Fruit fly (Drosophila melanogaster) whole organism, embryonic: ENCODE data around the gene Trxr1.

Experiments
- Bgb ChIP-seq: fragments of 200-800 bp; sonication (Bioruptor generic); IDR thresholded peaks from 2 replicates; pipeline ENCODE4 v1.3.6; 2022; ENCODE audit warnings: missing biosample characterization, missing genetic modification characterization; ENCODE audit not compliant: partially characterized antibody
- CG10267 ChIP-seq: fragments of 200-800 bp; sonication (Bioruptor generic); optimal IDR thresholded peaks from 2 replicates; lab custom pipeline; 2018; ENCODE audit warnings: missing biosample characterization, mild to moderate bottlenecking, missing genetic modification characterization, moderate library complexity
- CG10959 ChIP-seq: fragments of 200-800 bp; sonication (Bioruptor generic); IDR thresholded peaks from 2 replicates; pipeline ENCODE4 v1.3.6; 2022; ENCODE audit warnings: missing biosample characterization, missing genetic modification characterization
- CG11504 ChIP-seq: fragments of 200-800 bp; sonication (Bioruptor generic); optimal IDR thresholded peaks from 3 replicates; lab custom pipeline; 2019; ENCODE audit warnings: missing biosample characterization, mild to moderate bottlenecking, missing genetic modification characterization, moderate library complexity
- CG12071 ChIP-seq: fragments of 200-800 bp; sonication (Bioruptor generic); optimal IDR thresholded peaks from 3 replicates; lab custom pipeline; 2018; ENCODE audit warnings: missing biosample characterization, mild to moderate bottlenecking, missing genetic modification characterization
- CG13424 ChIP-seq: fragments of 200-800 bp; sonication (Bioruptor generic); optimal IDR thresholded peaks from 2 replicates; lab custom pipeline; 2019; ENCODE audit warnings: missing biosample characterization, mild to moderate bottlenecking, missing genetic modification characterization, moderate library complexity
- CG14050 ChIP-seq: fragments of 200-800 bp; sonication (Bioruptor generic); IDR thresholded peaks from 3 replicates; pipeline ENCODE4 v1.3.6; 2022; ENCODE audit warnings: missing biosample characterization, missing genetic modification characterization
- CG14441 ChIP-seq: fragments of 200-800 bp; sonication (Bioruptor generic); IDR thresholded peaks from 2 replicates; pipeline ENCODE4 v1.3.6; 2022; ENCODE audit warnings: missing biosample characterization, missing genetic modification characterization
- CG14965 ChIP-seq: fragments of 200-800 bp; sonication (Bioruptor generic); optimal IDR thresholded peaks from 2 replicates; lab custom pipeline; 2016; ENCODE audit warnings: missing biosample characterization, missing genetic modification characterization, borderline replicate concordance
- CG17361 ChIP-seq: fragments of 200-800 bp; sonication (Bioruptor generic); IDR thresholded peaks from 3 replicates; pipeline ENCODE4 v1.3.6; 2022; ENCODE audit warnings: missing biosample characterization, missing genetic modification characterization
- CG17385 ChIP-seq: fragments of 200-800 bp; sonication (Bioruptor generic); optimal IDR thresholded peaks from 3 replicates; lab custom pipeline; 2018; ENCODE audit warnings: missing biosample characterization, mild to moderate bottlenecking, missing genetic modification characterization
- CG17568 ChIP-seq: fragments of 200-800 bp; sonication (Bioruptor generic); optimal IDR thresholded peaks from 2 replicates; lab custom pipeline; 2018; ENCODE audit warnings: missing biosample characterization, mild to moderate bottlenecking, missing genetic modification characterization, moderate library complexity
- CG33213 ChIP-seq: fragments of 200-800 bp; sonication (Bioruptor generic); optimal IDR thresholded peaks from 3 replicates; lab custom pipeline; 2016; ENCODE audit warnings: missing biosample characterization, missing genetic modification characterization
- CG4854 ChIP-seq: fragments of 200-800 bp; sonication (Bioruptor generic); optimal IDR thresholded peaks from 2 replicates; lab custom pipeline; 2016; ENCODE audit warnings: missing biosample characterization, missing genetic modification characterization, inconsistent platforms
- CG5245 ChIP-seq: fragments of 200-800 bp; sonication (Bioruptor generic); optimal IDR thresholded peaks from 3 replicates; lab custom pipeline; 2016; ENCODE audit warnings: missing biosample characterization, missing genetic modification characterization
- CG6254 ChIP-seq: fragments of 200-800 bp; sonication (Bioruptor generic); optimal IDR thresholded peaks from 3 replicates; lab custom pipeline; 2017; ENCODE audit warnings: mild to moderate bottlenecking, missing biosample characterization, missing genetic modification reagents, missing genetic modification characterization
- CG6689 ChIP-seq: fragments of 200-800 bp; sonication (Bioruptor generic); IDR thresholded peaks from 2 replicates; pipeline ENCODE4 v1.3.6; 2022; ENCODE audit warnings: missing biosample characterization, missing genetic modification characterization
- CG8281 ChIP-seq: fragments of 200-800 bp; sonication (Bioruptor generic); optimal IDR thresholded peaks from 2 replicates; lab custom pipeline; 2018; ENCODE audit warnings: missing biosample characterization, mild to moderate bottlenecking, missing genetic modification characterization, moderate library complexity
- CG8924 ChIP-seq: fragments of 200-800 bp; optimal IDR thresholded peaks from 3 replicates; lab custom pipeline; 2019; ENCODE audit warnings: missing biosample characterization, mild to moderate bottlenecking, missing genetic modification characterization, moderate library complexity
- CG9609 ChIP-seq: fragments of 200-800 bp; sonication (Bioruptor generic); optimal IDR thresholded peaks from 3 replicates; lab custom pipeline; 2016; ENCODE audit warnings: missing biosample characterization, missing genetic modification characterization
- CHES-1-like ChIP-seq: fragments of 200-800 bp; sonication (Bioruptor generic); optimal IDR thresholded peaks from 2 replicates; lab custom pipeline; 2016; ENCODE audit warnings: missing biosample characterization, missing genetic modification characterization
- Dbx ChIP-seq: fragments of 200-800 bp; sonication (Bioruptor generic); IDR thresholded peaks from 3 replicates; pipeline ENCODE4 v1.3.6; 2022; ENCODE audit warnings: missing biosample characterization, missing genetic modification characterization
- Drgx ChIP-seq: fragments of 200-800 bp; sonication (Bioruptor generic); IDR thresholded peaks from 2 replicates; pipeline ENCODE4 v1.3.6; 2022; ENCODE audit warnings: missing biosample characterization, missing genetic modification characterization
- ERR ChIP-seq: fragments of 200-800 bp; sonication (Bioruptor generic); optimal IDR thresholded peaks from 2 replicates; lab custom pipeline; 2016; ENCODE audit warnings: missing biosample characterization, missing genetic modification characterization
- HLH54F ChIP-seq: fragments of 200-800 bp; sonication (Bioruptor generic); optimal IDR thresholded peaks from 3 replicates; lab custom pipeline; 2016; ENCODE audit warnings: missing biosample characterization, missing genetic modification characterization
- HLHmδ ChIP-seq: fragments of 200-800 bp; sonication (Bioruptor generic); optimal IDR thresholded peaks from 2 replicates; lab custom pipeline; 2018; ENCODE audit warnings: missing biosample characterization, mild to moderate bottlenecking, missing genetic modification characterization, moderate library complexity
- Jarid2 ChIP-seq: fragments of 200-800 bp; sonication (Bioruptor generic); optimal IDR thresholded peaks from 3 replicates; lab custom pipeline; 2017; ENCODE audit warnings: mild to moderate bottlenecking, missing biosample characterization, missing genetic modification reagents, missing genetic modification characterization
- Mad ChIP-seq: fragments of 200-800 bp; sonication (Bioruptor generic); optimal IDR thresholded peaks from 2 replicates; lab custom pipeline; 2016; ENCODE audit warnings: missing biosample characterization, missing genetic modification characterization
- Max ChIP-seq: fragments of 200-800 bp; sonication (Bioruptor generic); optimal IDR thresholded peaks from 2 replicates; lab custom pipeline; 2016; ENCODE audit warnings: missing biosample characterization, mild to moderate bottlenecking, missing genetic modification characterization
- NC2α ChIP-seq: fragments of 200-800 bp; sonication (Bioruptor generic); optimal IDR thresholded peaks from 2 replicates; lab custom pipeline; 2016; ENCODE audit warnings: missing biosample characterization, missing genetic modification characterization
- Oli ChIP-seq: fragments of 200-800 bp; sonication (Bioruptor generic); optimal IDR thresholded peaks from 2 replicates; lab custom pipeline; 2018; ENCODE audit warnings: missing biosample characterization, mild to moderate bottlenecking, missing genetic modification characterization, moderate library complexity
- Scr ChIP-seq: fragments of 200-800 bp; sonication (Bioruptor generic); IDR thresholded peaks from 2 replicates; pipeline ENCODE4 v1.3.6; 2022; ENCODE audit warnings: missing biosample characterization, missing genetic modification characterization; ENCODE audit not compliant: partially characterized antibody
- Sry-δ ChIP-seq: fragments of 200-800 bp; sonication (Bioruptor generic); optimal IDR thresholded peaks from 2 replicates; lab custom pipeline; 2016; ENCODE audit warnings: missing biosample characterization, missing genetic modification characterization
- Vsx1 ChIP-seq: fragments of 200-800 bp; sonication (Bioruptor generic); optimal IDR thresholded peaks from 2 replicates; lab custom pipeline; 2017; ENCODE audit warnings: missing biosample characterization, mild to moderate bottlenecking, missing genetic modification characterization, missing genetic modification reagents
- Xbp1 ChIP-seq: fragments of 200-800 bp; sonication (Bioruptor generic); optimal IDR thresholded peaks from 3 replicates; lab custom pipeline; 2016; ENCODE audit warnings: missing biosample characterization, mild to moderate bottlenecking, missing genetic modification characterization
- cwo ChIP-seq: fragments of 200-800 bp; sonication (Bioruptor generic); optimal IDR thresholded peaks from 3 replicates; lab custom pipeline; 2017; ENCODE audit warnings: missing biosample characterization, missing genetic modification characterization, mild to moderate bottlenecking, moderate library complexity, missing genetic modification reagents
- da ChIP-seq: fragments of 200-800 bp; sonication (Bioruptor generic); optimal IDR thresholded peaks from 2 replicates; lab custom pipeline; 2016; ENCODE audit warnings: missing biosample characterization, missing genetic modification characterization
- ewg ChIP-seq: fragments of 200-800 bp; sonication (Bioruptor generic); optimal IDR thresholded peaks from 3 replicates; lab custom pipeline; 2017; ENCODE audit warnings: mild to moderate bottlenecking, missing biosample characterization, missing genetic modification reagents, missing genetic modification characterization
- eyg ChIP-seq: fragments of 200-800 bp; sonication (Bioruptor generic); optimal IDR thresholded peaks from 3 replicates; lab custom pipeline; 2016; ENCODE audit warnings: missing biosample characterization, missing genetic modification characterization
- fru ChIP-seq: fragments of >200 bp; optimal IDR thresholded peaks from 2 replicates; lab custom pipeline; 2017
- gem ChIP-seq: fragments of 200-800 bp; sonication (Bioruptor generic); optimal IDR thresholded peaks from 2 replicates; lab custom pipeline; 2019; ENCODE audit warnings: missing biosample characterization, mild to moderate bottlenecking, missing genetic modification characterization, moderate library complexity
- gsb ChIP-seq: fragments of 200-800 bp; sonication (Bioruptor generic); IDR thresholded peaks from 2 replicates; pipeline ENCODE4 v1.3.6; 2022; ENCODE audit warnings: missing biosample characterization, missing genetic modification characterization
- ham ChIP-seq: fragments of 200-800 bp; sonication (Bioruptor generic); IDR thresholded peaks from 2 replicates; pipeline ENCODE4 v1.3.6; 2022; ENCODE audit warnings: missing biosample characterization, missing genetic modification characterization
- ken ChIP-seq: fragments of 200-800 bp; sonication (Bioruptor generic); IDR thresholded peaks from 3 replicates; pipeline ENCODE4 v1.3.6; 2022; ENCODE audit warnings: missing biosample characterization, missing genetic modification characterization
- knrl ChIP-seq: fragments of 200-800 bp; sonication (Bioruptor generic); IDR thresholded peaks from 3 replicates; pipeline ENCODE4 v1.3.6; 2022; ENCODE audit warnings: missing biosample characterization, missing genetic modification characterization; ENCODE audit not compliant: partially characterized antibody
- nmo ChIP-seq: fragments of 200-800 bp; sonication (Bioruptor generic); optimal IDR thresholded peaks from 2 replicates; lab custom pipeline; 2018; ENCODE audit warnings: missing biosample characterization, mild to moderate bottlenecking, missing genetic modification characterization, moderate library complexity
- prd ChIP-seq, 3 experiments: fragments of >200 bp in 2 of 3; fragments of 200-800 bp in 1 of 3; sonication (Bioruptor generic) in 1 of 3; optimal IDR thresholded peaks in 2 of 3; IDR thresholded peaks in 1 of 3; 2 replicates in 2 of 3; 3 replicates in 1 of 3; pipeline versions ENCODE4 v1.3.6 to Lab custom; 2017 to 2022; ENCODE audit warnings: missing biosample characterization in 1 of 3, missing genetic modification characterization in 1 of 3
- salm ChIP-seq: fragments of 200-800 bp; sonication (Bioruptor generic); optimal IDR thresholded peaks from 2 replicates; lab custom pipeline; 2018; ENCODE audit warnings: missing biosample characterization, mild to moderate bottlenecking, missing genetic modification characterization
- sob ChIP-seq: fragments of 200-800 bp; sonication (Bioruptor generic); IDR thresholded peaks from 2 replicates; pipeline ENCODE4 v1.3.6; 2022; ENCODE audit warnings: missing biosample characterization, missing genetic modification characterization
- stwl ChIP-seq: fragments of 200-800 bp; sonication (Bioruptor generic); optimal IDR thresholded peaks from 3 replicates; lab custom pipeline; 2018; ENCODE audit warnings: missing biosample characterization, mild to moderate bottlenecking, missing genetic modification characterization, moderate library complexity
- tna ChIP-seq: fragments of 200-800 bp; sonication (Bioruptor generic); IDR thresholded peaks from 2 replicates; pipeline ENCODE4 v1.3.6; 2022; ENCODE audit warnings: missing biosample characterization, missing genetic modification characterization; ENCODE audit not compliant: partially characterized antibody

Gene Trxr1

dm6 chrX:8196157-8196526 is 46.2 kb upstream of the Trxr1 start (continued):
- TF ChIP-seq CG8924 = no peak
- no peak for TF ChIP-seq CG6254 (GFP tag; lab: Kevin White, UChicago)
- TF ChIP-seq gsb = no peak
- no peak for TF ChIP-seq Jarid2
- TF ChIP-seq stwl (tag; lab: Kevin White, UChicago) = no peak
- no peak for TF ChIP-seq HLH54F (GFP tag; lab: Kevin White, UChicago)
- no peak for TF ChIP-seq ken
- no peak for TF ChIP-seq da (GFP tag; lab: Kevin White, UChicago)
- no peak; the same call in 2 of the 3 replicates for TF ChIP-seq CG17361 (GFP tag; lab: Robert Waterston, UW)
- TF ChIP-seq Dbx (GFP tag; lab: Robert Waterston, UW) = no peak
- no peak for TF ChIP-seq NC2α (GFP tag; lab: Kevin White, UChicago)
- TF ChIP-seq Max (GFP tag; lab: Kevin White, UChicago) = no peak
- no peak for TF ChIP-seq knrl (GFP tag; lab: Robert Waterston, UW)
- TF ChIP-seq CG11504 = peak; percentile 24
- TF ChIP-seq prd (optimal IDR thresholded peaks at IDR 0.05; lab: Kevin White, UChicago) = no peak
- no peak; the same call in 2 of the 3 replicates for TF ChIP-seq prd (GFP tag; IDR thresholded peaks at IDR 0.05; lab: Robert Waterston, UW)
- TF ChIP-seq Vsx1 = no peak
- no peak for TF ChIP-seq CG9609 (GFP tag; lab: Kevin White, UChicago)
- no peak for TF ChIP-seq sob (GFP tag; lab: Robert Waterston, UW)
- TF ChIP-seq eyg (GFP tag; lab: Kevin White, UChicago) = no peak
- no peak for TF ChIP-seq ERR (GFP tag; lab: Kevin White, UChicago)
- no peak for TF ChIP-seq Sry-δ (GFP tag; lab: Kevin White, UChicago)
- no peak for TF ChIP-seq ham
- no peak for TF ChIP-seq CG17568 (GFP tag; lab: Kevin White, UChicago)
- no peak for TF ChIP-seq CG14050 (GFP tag; lab: Robert Waterston, UW)
- no peak for TF ChIP-seq Scr (GFP tag; lab: Robert Waterston, UW)
- no peak for TF ChIP-seq Drgx (GFP tag; lab: Robert Waterston, UW)
- no peak for TF ChIP-seq Xbp1 (GFP tag; lab: Kevin White, UChicago)
- TF ChIP-seq CG4854 (GFP tag; lab: Kevin White, UChicago) = no peak
- TF ChIP-seq Bgb (GFP tag; lab: Robert Waterston, UW) = no peak
- peak; percentile 20 for TF ChIP-seq Mad
- TF ChIP-seq Oli = peak; percentile 1
- no peak for TF ChIP-seq ewg (GFP tag; lab: Kevin White, UChicago)
- no peak for TF ChIP-seq CG14441 (GFP tag; lab: Robert Waterston, UW)
- TF ChIP-seq cwo = no peak
- TF ChIP-seq CHES-1-like = no peak
- no peak for TF ChIP-seq CG33213 (GFP tag; lab: Kevin White, UChicago)
- no peak for TF ChIP-seq CG10267 (tag; lab: Kevin White, UChicago)
- TF ChIP-seq salm (tag; lab: Kevin White, UChicago) = no peak
- peak; percentile 40 for TF ChIP-seq CG13424
- no peak for TF ChIP-seq CG12071 (GFP tag; lab: Kevin White, UChicago)
- no peak for TF ChIP-seq fru (lab: Kevin White, UChicago)
- no peak for TF ChIP-seq CG14965 (GFP tag; lab: Kevin White, UChicago)
- no peak for TF ChIP-seq tna (GFP tag; lab: Robert Waterston, UW)
- TF ChIP-seq CG17385 (GFP tag; lab: Kevin White, UChicago) = no peak
- TF ChIP-seq CG5245 (GFP tag; lab: Kevin White, UChicago) = no peak
- TF ChIP-seq HLHmδ (GFP tag; lab: Kevin White, UChicago) = no peak
- peak; percentile 6 for TF ChIP-seq nmo (GFP tag; lab: Kevin White, UChicago)
- TF ChIP-seq CG8281 = no peak
- no peak for TF ChIP-seq CG10959 (GFP tag; lab: Robert Waterston, UW)
- peak; percentile 40 for TF ChIP-seq gem (tag; lab: Kevin White, UChicago)
- TF ChIP-seq CG6689 (GFP tag; lab: Robert Waterston, UW) = no peak
